Worm (Caenorhabditis elegans): ENCODE measurements around the gene Y94H6A.5.

- TF ChIP-seq nhr-77 (tag; optimal IDR thresholded peaks at IDR 0.05) (no peak), Y105C5A.15 (GFP tag; IDR thresholded peaks at IDR 0.05) (no peak), mep-1 (tag; optimal IDR thresholded peaks at IDR 0.05) (no peak), snpc-4 (tag; optimal IDR thresholded peaks at IDR 0.05) (no peak), ceh-32 (tag; optimal IDR thresholded peaks at IDR 0.05; ENCODE audit: poor library complexity) (no peak), fkh-10 (GFP tag; optimal IDR thresholded peaks at IDR 0.05) (no peak), nhr-76 (tag; optimal IDR thresholded peaks at IDR 0.05) (no peak)
These were observed 37.6 kb downstream of the Y94H6A.5 start for ce11 chrIV:2666127-2666526.

All from whole organism, L4 larva.